Fruit fly (Drosophila melanogaster) whole organism, embryonic: ENCODE data around the gene E2f1.

Experiments used
- Ada2b ChIP-seq: fragments of 200-800 bp; sonication (Bioruptor generic); IDR thresholded peaks from 2 replicates; pipeline ENCODE4 v1.3.6; 2022; ENCODE audit warnings: missing biosample characterization, missing genetic modification characterization
- Asciz ChIP-seq: fragments of 200-800 bp; sonication (Bioruptor generic); optimal IDR thresholded peaks from 2 replicates; lab custom pipeline; 2017; ENCODE audit warnings: missing biosample characterization, mild to moderate bottlenecking, missing genetic modification characterization, missing genetic modification reagents
- CG12155 ChIP-seq: fragments of 200-800 bp; sonication (Bioruptor generic); optimal IDR thresholded peaks from 3 replicates; lab custom pipeline; 2016; ENCODE audit warnings: missing biosample characterization, missing genetic modification characterization
- CG1233 ChIP-seq: fragments of 200-800 bp; sonication (Bioruptor generic); optimal IDR thresholded peaks from 4 replicates; lab custom pipeline; 2018; ENCODE audit warnings: missing biosample characterization, mild to moderate bottlenecking, missing genetic modification characterization
- CG13287 ChIP-seq: fragments of 200-800 bp; sonication (Bioruptor generic); IDR thresholded peaks from 2 replicates; pipeline ENCODE4 v1.3.6; 2022; ENCODE audit warnings: missing biosample characterization, missing genetic modification characterization; ENCODE audit not compliant: partially characterized antibody
- CG13624 ChIP-seq: fragments of 200-800 bp; sonication (Bioruptor generic); optimal IDR thresholded peaks from 2 replicates; lab custom pipeline; 2016; ENCODE audit warnings: missing biosample characterization, missing genetic modification characterization
- CG14965 ChIP-seq: fragments of 200-800 bp; sonication (Bioruptor generic); optimal IDR thresholded peaks from 2 replicates; lab custom pipeline; 2016; ENCODE audit warnings: missing biosample characterization, missing genetic modification characterization, borderline replicate concordance
- CG15479 ChIP-seq: fragments of 200-800 bp; sonication (Bioruptor generic); optimal IDR thresholded peaks from 3 replicates; lab custom pipeline; 2019; ENCODE audit warnings: missing biosample characterization, mild to moderate bottlenecking, missing genetic modification characterization, moderate library complexity
- CG1603 ChIP-seq: fragments of 200-800 bp; sonication (Bioruptor generic); optimal IDR thresholded peaks from 2 replicates; lab custom pipeline; 2019; ENCODE audit warnings: missing biosample characterization, mild to moderate bottlenecking, missing genetic modification characterization, moderate library complexity
- CG16863 ChIP-seq: fragments of 200-800 bp; sonication (Bioruptor generic); optimal IDR thresholded peaks from 3 replicates; lab custom pipeline; 2016; ENCODE audit warnings: missing biosample characterization, missing genetic modification characterization
- CG18619 ChIP-seq: fragments of 200-800 bp; sonication (Bioruptor generic); optimal IDR thresholded peaks from 3 replicates; lab custom pipeline; 2017; ENCODE audit warnings: missing biosample characterization, mild to moderate bottlenecking, missing genetic modification characterization
- CG2120 ChIP-seq: fragments of 200-800 bp; sonication (Bioruptor generic); optimal IDR thresholded peaks from 3 replicates; lab custom pipeline; 2016; ENCODE audit warnings: missing biosample characterization, missing genetic modification characterization
- CG2889 ChIP-seq: fragments of 200-800 bp; sonication (Bioruptor generic); IDR thresholded peaks from 3 replicates; pipeline ENCODE4 v1.3.6; 2022; ENCODE audit warnings: missing biosample characterization, missing genetic modification characterization
- CG6175 ChIP-seq: fragments of 200-800 bp; sonication (Bioruptor generic); IDR thresholded peaks from 3 replicates; pipeline ENCODE4 v1.3.6; 2022; ENCODE audit warnings: missing biosample characterization, missing genetic modification characterization
- CG8281 ChIP-seq: fragments of 200-800 bp; sonication (Bioruptor generic); optimal IDR thresholded peaks from 2 replicates; lab custom pipeline; 2018; ENCODE audit warnings: missing biosample characterization, mild to moderate bottlenecking, missing genetic modification characterization, moderate library complexity
- CG9215 ChIP-seq: fragments of 200-800 bp; sonication (Bioruptor generic); IDR thresholded peaks from 2 replicates; pipeline ENCODE4 v1.3.6; 2022; ENCODE audit warnings: missing biosample characterization, missing genetic modification characterization
- CHES-1-like ChIP-seq: fragments of 200-800 bp; sonication (Bioruptor generic); optimal IDR thresholded peaks from 2 replicates; lab custom pipeline; 2016; ENCODE audit warnings: missing biosample characterization, missing genetic modification characterization
- Deaf1 ChIP-seq: fragments of 200-800 bp; optimal IDR thresholded peaks from 3 replicates; lab custom pipeline; 2019; ENCODE audit warnings: missing biosample characterization, mild to moderate bottlenecking, missing genetic modification characterization, moderate library complexity
- Elba2 ChIP-seq: fragments of 200-800 bp; sonication (Bioruptor generic); optimal IDR thresholded peaks from 3 replicates; lab custom pipeline; 2016; ENCODE audit warnings: missing biosample characterization, missing genetic modification characterization
- MBD-R2 ChIP-seq: fragments of 200-800 bp; sonication (Bioruptor generic); IDR thresholded peaks from 2 replicates; pipeline ENCODE4 v1.3.6; 2022; ENCODE audit warnings: missing biosample characterization, missing genetic modification characterization
- Mad ChIP-seq: fragments of 200-800 bp; sonication (Bioruptor generic); optimal IDR thresholded peaks from 2 replicates; lab custom pipeline; 2016; ENCODE audit warnings: missing biosample characterization, missing genetic modification characterization
- Oli ChIP-seq: fragments of 200-800 bp; sonication (Bioruptor generic); optimal IDR thresholded peaks from 2 replicates; lab custom pipeline; 2018; ENCODE audit warnings: missing biosample characterization, mild to moderate bottlenecking, missing genetic modification characterization, moderate library complexity
- Sox100B ChIP-seq: fragments of 200-800 bp; sonication (Bioruptor generic); optimal IDR thresholded peaks from 3 replicates; lab custom pipeline; 2018; ENCODE audit warnings: missing biosample characterization, mild to moderate bottlenecking, missing genetic modification characterization
- YL-1 ChIP-seq: fragments of 200-800 bp; sonication (Bioruptor generic); optimal IDR thresholded peaks from 3 replicates; lab custom pipeline; 2017; ENCODE audit warnings: missing biosample characterization, mild to moderate bottlenecking, missing genetic modification characterization
- abd-A ChIP-seq: fragments of 200-800 bp; sonication (Bioruptor generic); optimal IDR thresholded peaks from 3 replicates; lab custom pipeline; 2019; ENCODE audit warnings: missing biosample characterization, mild to moderate bottlenecking, missing genetic modification characterization, moderate library complexity
- amos ChIP-seq: fragments of 200-800 bp; sonication (Bioruptor generic); IDR thresholded peaks from 2 replicates; pipeline ENCODE4 v1.3.6; 2022; ENCODE audit warnings: missing biosample characterization, missing genetic modification characterization; ENCODE audit not compliant: partially characterized antibody
- bab2 ChIP-seq: fragments of 200-800 bp; sonication (Bioruptor generic); optimal IDR thresholded peaks from 2 replicates; lab custom pipeline; 2016; ENCODE audit warnings: missing biosample characterization, missing genetic modification characterization
- chinmo ChIP-seq: fragments of 200-800 bp; sonication (Bioruptor generic); IDR thresholded peaks from 4 replicates; pipeline ENCODE4 v1.3.6; 2022; ENCODE audit warnings: missing biosample characterization, missing genetic modification characterization; ENCODE audit not compliant: partially characterized antibody
- crp ChIP-seq, 2 experiments: fragments of 200-800 bp; sonication (Bioruptor generic); optimal IDR thresholded peaks; 2 replicates in 1 of 2; 3 replicates in 1 of 2; lab custom pipeline; 2017; ENCODE audit warnings: missing biosample characterization in 2 of 2, missing genetic modification characterization in 2 of 2, mild to moderate bottlenecking in 1 of 2, moderate library complexity in 1 of 2
- danr ChIP-seq: fragments of 200-800 bp; sonication (Bioruptor generic); IDR thresholded peaks from 2 replicates; pipeline ENCODE4 v1.3.6; 2022; ENCODE audit warnings: missing biosample characterization, missing genetic modification characterization
- dmrt99B ChIP-seq: fragments of 200-800 bp; sonication (Bioruptor generic); optimal IDR thresholded peaks from 2 replicates; lab custom pipeline; 2018; ENCODE audit warnings: missing biosample characterization, mild to moderate bottlenecking, missing genetic modification characterization, moderate library complexity
- eve ChIP-seq, 2 experiments: fragments of >200 bp; optimal IDR thresholded peaks; 2 replicates each; lab custom pipeline; 2017; ENCODE audit warnings: missing biosample characterization in 2 of 2, missing genetic modification characterization in 2 of 2
- eyg ChIP-seq: fragments of 200-800 bp; sonication (Bioruptor generic); optimal IDR thresholded peaks from 3 replicates; lab custom pipeline; 2016; ENCODE audit warnings: missing biosample characterization, missing genetic modification characterization
- fu2 ChIP-seq: fragments of 200-800 bp; sonication (Bioruptor generic); optimal IDR thresholded peaks from 2 replicates; lab custom pipeline; 2016; ENCODE audit warnings: missing biosample characterization, missing genetic modification characterization
- gcm2 ChIP-seq: fragments of 200-800 bp; sonication (Bioruptor generic); optimal IDR thresholded peaks from 2 replicates; lab custom pipeline; 2016; ENCODE audit warnings: missing biosample characterization, missing genetic modification characterization
- gem ChIP-seq: fragments of 200-800 bp; sonication (Bioruptor generic); optimal IDR thresholded peaks from 2 replicates; lab custom pipeline; 2019; ENCODE audit warnings: missing biosample characterization, mild to moderate bottlenecking, missing genetic modification characterization, moderate library complexity
- hb ChIP-seq: fragments of 200-800 bp; sonication (Bioruptor generic); IDR thresholded peaks from 3 replicates; pipeline ENCODE4 v1.3.6; 2022; ENCODE audit warnings: missing biosample characterization, missing genetic modification characterization; ENCODE audit not compliant: partially characterized antibody
- hbn ChIP-seq: fragments of 200-800 bp; sonication (Bioruptor generic); IDR thresholded peaks from 2 replicates; pipeline ENCODE4 v1.3.6; 2022; ENCODE audit warnings: missing biosample characterization, missing genetic modification characterization; ENCODE audit not compliant: partially characterized antibody
- hkb ChIP-seq, 2 experiments: fragments of 200-800 bp in 1 of 2; fragments of >200 bp in 1 of 2; sonication (Bioruptor generic) in 1 of 2; IDR thresholded peaks in 1 of 2; optimal IDR thresholded peaks in 1 of 2; 2 replicates each; pipeline versions ENCODE4 v1.3.6 to Lab custom; 2017 to 2022; ENCODE audit warnings: missing biosample characterization in 1 of 2, missing genetic modification characterization in 1 of 2
- lola ChIP-seq, 3 experiments: fragments of >200 bp in 2 of 3; fragments of 200-800 bp in 1 of 3; sonication (Bioruptor generic) in 1 of 3; optimal IDR thresholded peaks; 2 replicates each; lab custom pipeline; 2017 to 2019; ENCODE audit warnings: missing biosample characterization in 3 of 3, missing genetic modification characterization in 3 of 3, mild to moderate bottlenecking in 1 of 3, moderate library complexity in 1 of 3
- mam ChIP-seq: fragments of 200-800 bp; sonication (Bioruptor generic); optimal IDR thresholded peaks from 3 replicates; lab custom pipeline; 2016; ENCODE audit warnings: missing biosample characterization, missing genetic modification characterization
- nau ChIP-seq: fragments of 200-800 bp; sonication (Bioruptor generic); optimal IDR thresholded peaks from 3 replicates; lab custom pipeline; 2017; ENCODE audit warnings: missing biosample characterization, mild to moderate bottlenecking, missing genetic modification characterization, missing genetic modification reagents
- pb ChIP-seq: fragments of 200-800 bp; sonication (Bioruptor generic); optimal IDR thresholded peaks from 3 replicates; lab custom pipeline; 2016; ENCODE audit warnings: missing biosample characterization, missing genetic modification characterization
- prd ChIP-seq, 3 experiments: fragments of >200 bp in 2 of 3; fragments of 200-800 bp in 1 of 3; sonication (Bioruptor generic) in 1 of 3; optimal IDR thresholded peaks in 2 of 3; IDR thresholded peaks in 1 of 3; 2 replicates in 2 of 3; 3 replicates in 1 of 3; pipeline versions ENCODE4 v1.3.6 to Lab custom; 2017 to 2022; ENCODE audit warnings: missing biosample characterization in 1 of 3, missing genetic modification characterization in 1 of 3
- shn ChIP-seq: fragments of 200-800 bp; sonication (Bioruptor generic); optimal IDR thresholded peaks from 3 replicates; lab custom pipeline; 2016; ENCODE audit warnings: missing biosample characterization, missing genetic modification characterization
- sug ChIP-seq: fragments of 200-800 bp; optimal IDR thresholded peaks from 2 replicates; lab custom pipeline; 2019; ENCODE audit warnings: missing biosample characterization, mild to moderate bottlenecking, missing genetic modification characterization, moderate library complexity
- toy ChIP-seq: fragments of 200-800 bp; sonication (Bioruptor generic); IDR thresholded peaks from 2 replicates; pipeline ENCODE4 v1.3.6; 2022; ENCODE audit warnings: missing biosample characterization, missing genetic modification characterization
- tx ChIP-seq: fragments of 200-800 bp; sonication (Bioruptor generic); optimal IDR thresholded peaks from 2 replicates; lab custom pipeline; 2016; ENCODE audit warnings: missing biosample characterization, missing genetic modification characterization

Gene E2f1

DNA sequence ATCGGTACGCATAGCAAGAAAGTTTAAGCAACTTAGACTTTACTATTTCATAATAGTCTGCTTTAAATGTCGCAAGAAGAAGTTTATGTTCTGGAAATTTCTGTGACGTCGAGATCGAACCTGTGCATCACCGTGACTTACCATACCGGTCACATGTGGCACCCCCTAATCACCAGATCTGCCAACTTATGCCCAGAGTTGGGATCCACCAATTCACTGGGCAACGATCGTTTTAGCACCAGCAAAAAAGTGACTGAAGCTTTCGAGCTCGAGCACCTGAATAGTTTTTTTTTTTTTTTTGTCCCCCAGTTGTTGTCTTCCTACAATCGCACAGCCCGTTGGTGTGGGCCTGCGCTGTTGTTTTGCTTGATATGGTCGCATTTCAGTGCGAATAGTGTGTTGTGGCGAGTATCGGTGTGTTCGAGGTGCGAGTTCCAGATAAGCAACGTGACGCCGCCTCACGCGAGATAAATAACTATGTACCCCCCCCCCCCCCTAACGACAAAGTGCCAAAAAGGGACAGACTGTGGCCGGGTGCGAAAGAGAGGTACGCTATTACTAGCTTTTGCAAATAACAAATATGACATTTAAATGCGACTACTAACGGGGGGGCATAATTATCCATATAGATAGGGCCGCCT, 76.3 kb downstream of the E2f1 start (continued):
- no peak for TF ChIP-seq CG18619 (GFP tag; lab: Kevin White, UChicago)
- no peak for TF ChIP-seq nau (GFP tag; lab: Kevin White, UChicago)
- no peak for TF ChIP-seq CG9215
- TF ChIP-seq CG13287 (GFP tag; lab: Robert Waterston, UW), result no peak
- peak; percentile 92 for TF ChIP-seq sug (tag; lab: Kevin White, UChicago)
- TF ChIP-seq crp (GFP tag; optimal IDR thresholded peaks at IDR 0.05; lab: Kevin White, UChicago), result no peak
- TF ChIP-seq tx (GFP tag; lab: Kevin White, UChicago), result no peak
- TF ChIP-seq mam (GFP tag; lab: Kevin White, UChicago), result no peak
- no peak for TF ChIP-seq CG2120
- no peak for TF ChIP-seq CG14965 (GFP tag; lab: Kevin White, UChicago)
- no peak for TF ChIP-seq hb (GFP tag; lab: Robert Waterston, UW)
- no peak for TF ChIP-seq CG1603
- TF ChIP-seq shn, result no peak
- TF ChIP-seq fu2 (GFP tag; lab: Kevin White, UChicago), result no peak
- no peak for TF ChIP-seq Oli (tag; lab: Kevin White, UChicago)
- TF ChIP-seq eyg (GFP tag; lab: Kevin White, UChicago), result no peak
- no peak; the same call in 1 of the 2 replicates for TF ChIP-seq amos (GFP tag; lab: Robert Waterston, UW)
- TF ChIP-seq CG16863 (GFP tag; lab: Kevin White, UChicago), result no peak
- TF ChIP-seq gem (tag; lab: Kevin White, UChicago), result no peak
- no peak for TF ChIP-seq CG2889
- TF ChIP-seq Ada2b, result no peak
- TF ChIP-seq gcm2 (GFP tag; lab: Kevin White, UChicago), result no peak
- TF ChIP-seq Asciz (GFP tag; lab: Kevin White, UChicago), result no peak
- TF ChIP-seq Mad, result no peak
- TF ChIP-seq CG12155 (GFP tag; lab: Kevin White, UChicago), result no peak
- no peak for TF ChIP-seq hkb (optimal IDR thresholded peaks at IDR 0.05; lab: Kevin White, UChicago)
- no peak for TF ChIP-seq hkb (GFP tag; IDR thresholded peaks at IDR 0.05; lab: Robert Waterston, UW)
- no peak for TF ChIP-seq danr (GFP tag; lab: Robert Waterston, UW)
- TF ChIP-seq CG1233 (GFP tag; lab: Kevin White, UChicago), result peak; percentile 7
- TF ChIP-seq Sox100B, result no peak
- TF ChIP-seq CG6175, result peak; percentile 68; the same call in 1 of the 3 replicates
- no peak for TF ChIP-seq hbn
- TF ChIP-seq prd (optimal IDR thresholded peaks at IDR 0.05; lab: Kevin White, UChicago), result no peak
- TF ChIP-seq prd (GFP tag; IDR thresholded peaks at IDR 0.05; lab: Robert Waterston, UW), result no peak
- no peak for TF ChIP-seq toy (GFP tag; lab: Robert Waterston, UW)
- TF ChIP-seq pb, result no peak
- TF ChIP-seq CG8281 (tag; lab: Kevin White, UChicago), result no peak
- TF ChIP-seq Elba2, result no peak
- TF ChIP-seq dmrt99B (tag; lab: Kevin White, UChicago), result no peak
- TF ChIP-seq MBD-R2 (GFP tag; lab: Robert Waterston, UW), result no peak
- no peak for TF ChIP-seq abd-A (tag; lab: Kevin White, UChicago)
- peak; percentile 16 for TF ChIP-seq CG13624 (GFP tag; lab: Kevin White, UChicago)
- TF ChIP-seq CG15479, result no peak
- no peak for TF ChIP-seq Deaf1 (tag; lab: Kevin White, UChicago)
- no peak for TF ChIP-seq eve (GFP tag; optimal IDR thresholded peaks at IDR 0.05; lab: Kevin White, UChicago)
- peak; percentile 72; the same call in 2 of the 4 replicates for TF ChIP-seq chinmo
- no peak for TF ChIP-seq lola (GFP tag; optimal IDR thresholded peaks at IDR 0.05; lab: Kevin White, UChicago)
- no peak for TF ChIP-seq bab2 (GFP tag; lab: Kevin White, UChicago)
- TF ChIP-seq YL-1 (GFP tag; lab: Kevin White, UChicago), result no peak
- TF ChIP-seq CHES-1-like (GFP tag; lab: Kevin White, UChicago), result no peak
